Fruit fly (Drosophila melanogaster): ENCODE data around the gene CG44774.

DNA sequence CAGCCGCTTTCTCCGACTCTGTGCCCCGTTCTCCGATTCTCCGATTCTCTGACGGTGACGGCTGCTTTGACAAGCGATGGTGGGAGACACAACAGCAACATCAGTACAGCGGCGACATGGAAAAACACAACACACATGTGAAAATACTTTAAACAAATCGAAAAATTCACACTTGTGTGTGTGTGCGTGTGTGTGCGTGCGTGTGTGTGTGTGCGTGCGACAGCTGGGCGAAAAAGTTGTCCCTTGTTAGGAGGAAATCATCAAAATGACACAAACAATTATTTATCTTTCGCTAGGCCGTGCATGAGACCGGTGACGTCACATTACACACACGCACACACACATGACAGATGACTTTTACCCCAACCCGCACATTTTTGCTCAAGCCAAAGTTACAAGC, 41.0 kb downstream of the CG44774 start:
- TF ChIP-seq Med (GFP tag) (no peak), dpn (GFP tag; optimal IDR thresholded peaks at IDR 0.05) (no peak), Drgx (GFP tag; IDR thresholded peaks at IDR 0.05) (no peak), CG7839 (tag; optimal IDR thresholded peaks at IDR 0.05) (no peak), CG13894 (tag; optimal IDR thresholded peaks at IDR 0.05) (no peak), CG7987 (GFP tag; optimal IDR thresholded peaks at IDR 0.05) (no peak), CG4424 (GFP tag; optimal IDR thresholded peaks at IDR 0.05) (no peak), trem (tag; optimal IDR thresholded peaks at IDR 0.05) (no peak), psq (GFP tag; optimal IDR thresholded peaks at IDR 0.05) (no peak), CG6854 (GFP tag; optimal IDR thresholded peaks at IDR 0.05) (no peak)
